Fruit fly (Drosophila melanogaster) whole organism: ENCODE results near the gene CG9132.

ENCODE experiments used
- CG8478 ChIP-seq: fragments of >200 bp; optimal IDR thresholded peaks from 2 replicates; lab custom pipeline; 2018; ENCODE audit warnings: inconsistent platforms
- Dll ChIP-seq: fragments of >200 bp; optimal IDR thresholded peaks from 2 replicates; lab custom pipeline; 2017
- EcR ChIP-seq, 2 experiments: fragments of >200 bp; optimal IDR thresholded peaks; 2 replicates each; lab custom pipeline; 2017; ENCODE audit warnings: missing biosample characterization in 2 of 2, missing genetic modification characterization in 2 of 2, missing genetic modification reagents in 2 of 2
- pan ChIP-seq: fragments of >200 bp; optimal IDR thresholded peaks from 2 replicates; lab custom pipeline; 2017
- psq ChIP-seq: fragments of >200 bp; optimal IDR thresholded peaks from 2 replicates; lab custom pipeline; 2017
- usp ChIP-seq: fragments of >200 bp; optimal IDR thresholded peaks from 2 replicates; lab custom pipeline; 2017; ENCODE audit warnings: missing biosample characterization, missing genetic modification characterization, mixed read lengths

CG9132 gene

DNA sequence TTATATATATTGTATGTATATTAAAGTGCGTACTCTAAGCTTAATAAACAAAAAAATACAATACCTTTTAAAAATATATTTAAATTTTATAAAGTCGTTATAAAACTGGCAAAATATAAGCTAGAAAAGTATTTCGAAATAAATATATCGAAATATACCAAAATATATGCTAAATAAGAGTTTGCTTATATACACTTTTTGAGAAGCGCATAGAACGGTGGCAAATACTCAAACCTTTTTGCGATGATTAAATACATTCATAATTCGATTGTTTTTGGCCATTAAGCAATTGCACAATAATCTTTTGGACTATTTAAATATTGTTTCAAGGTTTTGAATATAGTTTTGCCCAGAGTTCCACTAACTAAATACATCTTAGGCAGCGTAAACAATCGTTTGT is 8.6 kb upstream of the CG9132 start:
- TF ChIP-seq pan (lab: Kevin White, UChicago) (no peak), EcR (GFP tag; optimal IDR thresholded peaks at IDR 0.05; lab: Kevin White, UChicago) (no peak)

- TF ChIP-seq Dll (lab: Kevin White, UChicago) (no peak), EcR (GFP tag; optimal IDR thresholded peaks at IDR 0.05; lab: Kevin White, UChicago) (no peak), pan (lab: Kevin White, UChicago) (no peak), CG8478 (no peak), usp (GFP tag; lab: Kevin White, UChicago) (no peak), psq (lab: Kevin White, UChicago) (no peak)
Observed at dm6 chrX:16808654-16809053, 8.1 kb upstream of the CG9132 start.

DNA sequence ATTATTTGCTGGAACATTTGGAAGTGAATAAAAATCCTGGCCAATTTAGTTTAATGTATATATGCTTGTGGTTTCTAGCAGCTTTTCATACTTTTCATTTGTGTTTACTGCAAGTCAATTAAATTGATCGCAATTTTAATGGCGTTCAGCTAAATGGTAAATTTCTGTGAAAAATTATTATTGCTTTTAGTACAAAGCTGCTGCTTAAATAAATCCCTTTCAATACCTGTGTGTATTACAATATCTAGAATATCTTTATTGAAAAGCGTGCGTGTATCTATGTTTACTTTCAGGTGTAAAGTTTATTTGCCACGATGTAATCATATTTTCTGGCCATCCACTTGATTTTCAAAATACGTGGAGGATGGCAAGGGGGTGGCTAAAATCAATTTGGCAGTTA is 5.3 kb upstream of the CG9132 start, which contains the start of gene ppk28:
TSS of gene ppk28 (plus strand) at position 301 of the 400 bp plus-strand sequence.
- TF ChIP-seq psq (lab: Kevin White, UChicago) (no peak), Dll (lab: Kevin White, UChicago) (no peak), pan (lab: Kevin White, UChicago) (no peak), usp (GFP tag; lab: Kevin White, UChicago) (no peak), CG8478 (no peak), EcR (GFP tag; optimal IDR thresholded peaks at IDR 0.05; lab: Kevin White, UChicago) (no peak)

DNA sequence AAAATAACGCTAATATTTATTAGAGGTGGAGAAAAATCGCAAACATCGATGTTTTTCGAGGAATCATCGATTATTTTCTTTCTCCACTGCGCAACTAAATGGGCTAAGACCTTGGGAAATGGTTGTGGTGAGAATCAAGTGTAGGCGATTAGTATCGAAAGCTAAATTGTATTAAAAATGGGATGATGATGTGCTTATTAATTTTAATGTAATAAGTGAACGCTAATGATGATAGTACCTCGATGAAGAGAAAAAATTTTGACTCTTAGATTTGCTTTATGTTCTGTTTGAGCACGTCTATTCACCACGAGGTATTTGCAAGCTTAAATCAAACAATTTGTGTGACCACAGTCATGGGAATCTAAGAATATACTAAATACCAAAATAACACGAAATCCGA is 2.8 kb upstream of the CG9132 start, which contains the start of the genes Rai1 and CG13005:
TSS of gene Rai1 (minus strand) at position 46 of the 400 bp plus-strand sequence.
TSS of gene CG13005 (plus strand) at position 352 of the 400 bp plus-strand sequence.
- TF ChIP-seq psq (lab: Kevin White, UChicago) (no peak), pan (lab: Kevin White, UChicago) (no peak), Dll (lab: Kevin White, UChicago) (no peak), EcR (GFP tag; optimal IDR thresholded peaks at IDR 0.05; lab: Kevin White, UChicago) (no peak), usp (GFP tag; lab: Kevin White, UChicago) (no peak), CG8478 (no peak)

dm6 chrX:16799914-16800313 is 596 bp downstream of the CG9132 start:
- TF ChIP-seq Dll (lab: Kevin White, UChicago) (no peak), EcR (GFP tag; optimal IDR thresholded peaks at IDR 0.05; lab: Kevin White, UChicago) (no peak), psq (lab: Kevin White, UChicago) (no peak), CG8478 (no peak), pan (lab: Kevin White, UChicago) (no peak), usp (GFP tag; lab: Kevin White, UChicago) (no peak)

DNA sequence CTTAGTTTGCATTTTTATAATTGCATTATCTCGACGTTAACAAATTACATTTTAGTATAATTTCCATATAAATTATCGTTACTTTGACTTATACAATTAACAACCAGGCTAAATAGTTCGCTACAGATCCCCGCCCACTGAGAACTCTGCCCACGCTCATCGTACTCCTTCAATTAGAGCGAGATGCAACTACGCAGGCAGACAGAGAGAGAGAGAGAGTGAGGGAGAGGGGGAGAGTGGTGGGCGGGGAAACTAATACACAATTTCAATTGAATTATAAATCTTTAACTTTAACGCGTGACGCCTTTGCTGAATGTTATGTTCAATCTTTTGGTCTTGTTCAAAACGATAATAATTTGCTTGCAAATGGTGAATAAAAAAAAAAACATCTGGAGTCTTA is 2.3 kb downstream of the CG9132 start:
- no peak for TF ChIP-seq CG8478
- no peak for TF ChIP-seq usp (GFP tag; lab: Kevin White, UChicago)
- no peak for TF ChIP-seq psq (lab: Kevin White, UChicago)
- TF ChIP-seq Dll (lab: Kevin White, UChicago) = no peak
- no peak for TF ChIP-seq pan (lab: Kevin White, UChicago)
- TF ChIP-seq EcR (GFP tag; optimal IDR thresholded peaks at IDR 0.05; lab: Kevin White, UChicago) = no peak

- TF ChIP-seq pan (lab: Kevin White, UChicago) (no peak), Dll (lab: Kevin White, UChicago) (no peak), CG8478 (no peak), usp (GFP tag; lab: Kevin White, UChicago) (no peak), EcR (GFP tag; optimal IDR thresholded peaks at IDR 0.05; lab: Kevin White, UChicago) (no peak), psq (lab: Kevin White, UChicago) (no peak)
Observed at dm6 chrX:16793129-16793748, 7.3 kb downstream of the CG9132 start.

- TF ChIP-seq psq (lab: Kevin White, UChicago) (no peak), Dll (lab: Kevin White, UChicago) (no peak), pan (lab: Kevin White, UChicago) (no peak), EcR (GFP tag; optimal IDR thresholded peaks at IDR 0.05; lab: Kevin White, UChicago) (no peak), CG8478 (no peak), usp (GFP tag; lab: Kevin White, UChicago) (no peak)
Observed at dm6 chrX:16791920-16792829, 8.3 kb downstream of the CG9132 start, which contains the start of gene CG4768. Gene CG4768, plus strand, starts transcription at chrX:16792119.

dm6 chrX:16791058-16791457 is 9.5 kb downstream of the CG9132 start, which contains the start of gene Rrp45:
Gene Rrp45, minus strand, starts transcription at chrX:16791266.
- TF ChIP-seq EcR (GFP tag; optimal IDR thresholded peaks at IDR 0.05; lab: Kevin White, UChicago) (no peak), usp (GFP tag; lab: Kevin White, UChicago) (no peak), CG8478 (no peak), psq (lab: Kevin White, UChicago) (no peak), pan (lab: Kevin White, UChicago) (no peak), Dll (lab: Kevin White, UChicago) (no peak)

- no peak for TF ChIP-seq EcR (GFP tag; optimal IDR thresholded peaks at IDR 0.05; lab: Kevin White, UChicago)
- no peak for TF ChIP-seq usp (GFP tag; lab: Kevin White, UChicago)
- TF ChIP-seq CG8478 = no peak
- TF ChIP-seq Dll (lab: Kevin White, UChicago) = no peak
- no peak for TF ChIP-seq pan (lab: Kevin White, UChicago)
- TF ChIP-seq psq (lab: Kevin White, UChicago) = no peak
Observed at dm6 chrX:16787416-16787900, 13.1 kb downstream of the CG9132 start.

DNA sequence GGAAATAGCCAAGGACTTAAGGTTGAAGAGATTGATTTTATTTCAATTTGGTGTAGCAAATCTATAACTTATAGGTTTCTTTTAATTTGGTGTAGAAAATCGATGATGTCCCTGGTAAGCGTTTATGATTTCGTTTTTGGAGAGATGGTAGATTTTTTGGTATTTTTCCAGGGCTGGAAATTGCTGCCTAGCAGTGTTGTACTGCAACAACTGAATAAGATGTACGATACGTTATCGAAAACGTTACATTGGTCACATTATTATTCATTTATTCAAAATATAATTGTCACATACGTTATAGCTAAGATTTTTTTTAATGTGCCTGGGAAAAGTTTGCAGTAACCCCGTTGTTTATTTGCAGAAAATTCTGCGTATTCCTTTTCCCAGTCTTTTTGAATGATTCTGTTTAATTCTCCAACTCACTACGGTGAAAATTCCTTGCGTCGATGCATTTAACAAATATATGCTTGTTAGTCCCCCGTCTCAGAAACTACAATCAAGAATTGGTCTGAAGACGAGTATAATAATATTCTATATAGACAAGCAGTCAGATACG is 13.6 kb downstream of the CG9132 start, which contains the start of the genes CG9609 and Sap30:
TSS of gene CG9609 (minus strand) at position 149 of the 556 bp plus-strand sequence.
TSS of gene Sap30 (plus strand) at position 424 of the 556 bp plus-strand sequence.
- no peak for TF ChIP-seq CG8478
- no peak for TF ChIP-seq EcR (GFP tag; optimal IDR thresholded peaks at IDR 0.05; lab: Kevin White, UChicago)
- TF ChIP-seq Dll (lab: Kevin White, UChicago) = no peak
- no peak for TF ChIP-seq pan (lab: Kevin White, UChicago)
- TF ChIP-seq usp (GFP tag; lab: Kevin White, UChicago) = no peak
- no peak for TF ChIP-seq psq (lab: Kevin White, UChicago)
